Worm (Caenorhabditis elegans) whole organism, L1 larva: ENCODE data around the gene igcm-1.

ENCODE experiments used
- C04F5.9 ChIP-seq: sonication (generic microtip); optimal IDR thresholded peaks from 2 replicates; lab custom pipeline; 2016; ENCODE audit warnings: missing genetic modification characterization, missing compliant biosample characterization
- C34B4.2 ChIP-seq: sonication (generic microtip); optimal IDR thresholded peaks from 2 replicates; lab custom pipeline; 2017; ENCODE audit warnings: mild to moderate bottlenecking, missing genetic modification characterization, missing compliant biosample characterization
- Y116A8C.19 ChIP-seq: sonication (generic microtip); optimal IDR thresholded peaks from 2 replicates; lab custom pipeline; 2016; ENCODE audit warnings: missing compliant biosample characterization, missing genetic modification characterization, borderline replicate concordance
- aly-2 ChIP-seq: fragments of 150-350 bp; optimal IDR thresholded peaks from 2 replicates; lab custom pipeline; 2014; ENCODE audit warnings: missing biosample characterization, missing genetic modification characterization
- ceh-63 ChIP-seq: fragments of 200-800 bp; sonication (Bioruptor generic); optimal IDR thresholded peaks from 2 replicates; lab custom pipeline; 2018; ENCODE audit warnings: mild to moderate bottlenecking, missing genetic modification characterization, missing compliant biosample characterization
- ceh-88 ChIP-seq: fragments of 200-800 bp; sonication (Bioruptor generic); IDR thresholded peaks from 2 replicates; pipeline ENCODE4 v1.3.6; 2022; ENCODE audit warnings: missing genetic modification characterization, missing compliant biosample characterization
- ceh-90 ChIP-seq: sonication (generic microtip); optimal IDR thresholded peaks from 2 replicates; lab custom pipeline; 2016; ENCODE audit warnings: missing genetic modification characterization, missing compliant biosample characterization
- dsc-1 ChIP-seq: sonication (generic microtip); optimal IDR thresholded peaks from 2 replicates; lab custom pipeline; 2016; ENCODE audit warnings: mild to moderate bottlenecking, missing genetic modification characterization, missing compliant biosample characterization
- efl-1 ChIP-seq, 4 experiments: fragments of 150-350 bp; optimal IDR thresholded peaks in 3 of 4; peaks in 1 of 4; 1 replicate in 1 of 4; 2 replicates in 3 of 4; lab custom pipeline; 2014; ENCODE audit warnings: missing biosample characterization in 2 of 4, missing genetic modification characterization in 2 of 4, missing genetic modification reagents in 2 of 4
- egl-13 ChIP-seq: sonication (generic microtip); optimal IDR thresholded peaks from 2 replicates; lab custom pipeline; 2016; ENCODE audit warnings: missing genotype, missing genetic modification reagents, missing genetic modification characterization, missing compliant biosample characterization
- egl-27 ChIP-seq, 2 experiments: fragments of 150-350 bp in 1 of 2; sonication (generic microtip); optimal IDR thresholded peaks; 3 replicates each; lab custom pipeline; 2017 to 2018; ENCODE audit warnings: missing biosample characterization in 2 of 2, missing genetic modification characterization in 2 of 2, missing genetic modification reagents in 2 of 2
- elt-2 ChIP-seq: sonication (generic microtip); optimal IDR thresholded peaks from 2 replicates; lab custom pipeline; 2016; ENCODE audit warnings: missing genetic modification characterization, mild to moderate bottlenecking, inconsistent platforms, missing compliant biosample characterization, missing genetic modification reagents
- elt-3 ChIP-seq, 6 experiments: fragments of 150-350 bp in 1 of 6; sonication (generic microtip); optimal IDR thresholded peaks; 2 replicates each; lab custom pipeline; 2017 to 2018; ENCODE audit warnings: missing biosample characterization in 6 of 6, missing genetic modification characterization in 6 of 6, inconsistent platforms in 1 of 6
- fkh-10 ChIP-seq: sonication (generic microtip); optimal IDR thresholded peaks from 2 replicates; lab custom pipeline; 2017; ENCODE audit warnings: missing biosample characterization, missing genetic modification reagents, missing genetic modification characterization
- fkh-8 ChIP-seq: sonication (generic microtip); optimal IDR thresholded peaks from 2 replicates; lab custom pipeline; 2016; ENCODE audit warnings: mild to moderate bottlenecking, missing genetic modification characterization, missing compliant biosample characterization
- hlh-17 ChIP-seq: fragments of 200-800 bp; sonication (Bioruptor generic); optimal IDR thresholded peaks from 2 replicates; lab custom pipeline; 2018; ENCODE audit warnings: missing genetic modification characterization, mild to moderate bottlenecking, missing compliant biosample characterization, moderate library complexity, borderline replicate concordance
- hlh-4 ChIP-seq: sonication (generic microtip); optimal IDR thresholded peaks from 2 replicates; lab custom pipeline; 2016; ENCODE audit warnings: mild to moderate bottlenecking, missing genetic modification characterization, missing compliant biosample characterization
- hpl-2 ChIP-seq: fragments of 150-350 bp; optimal IDR thresholded peaks from 2 replicates; lab custom pipeline; 2014; ENCODE audit warnings: missing biosample characterization, missing genetic modification reagents, missing genetic modification characterization
- irx-1 ChIP-seq: sonication (generic microtip); optimal IDR thresholded peaks from 2 replicates; lab custom pipeline; 2016; ENCODE audit warnings: missing genetic modification characterization, missing compliant biosample characterization
- lin-13 ChIP-seq: fragments of 150-350 bp; optimal IDR thresholded peaks from 2 replicates; lab custom pipeline; 2014; ENCODE audit warnings: missing biosample characterization, missing genetic modification reagents, missing genetic modification characterization
- lin-14 ChIP-seq: fragments of 200-800 bp; sonication (Bioruptor generic); optimal IDR thresholded peaks from 2 replicates; lab custom pipeline; 2018; ENCODE audit warnings: mild to moderate bottlenecking, missing genetic modification characterization, moderate library complexity, missing compliant biosample characterization
- lin-35 ChIP-seq, 2 experiments: fragments of 150-350 bp; optimal IDR thresholded peaks; 2 replicates each; lab custom pipeline; 2014; ENCODE audit warnings: missing biosample characterization in 2 of 2, missing genetic modification characterization in 2 of 2, missing genetic modification reagents in 2 of 2
- lin-39 ChIP-seq: fragments of 150-350 bp; optimal IDR thresholded peaks from 2 replicates; lab custom pipeline; 2014; ENCODE audit warnings: missing biosample characterization, missing genetic modification reagents, missing genetic modification characterization
- lir-3 ChIP-seq: sonication (generic microtip); optimal IDR thresholded peaks from 2 replicates; lab custom pipeline; 2016; ENCODE audit warnings: mild to moderate bottlenecking, missing genetic modification characterization, moderate library complexity, missing compliant biosample characterization; ENCODE audit not compliant: poor library complexity
- lsy-2 ChIP-seq, 2 experiments: fragments of 150-350 bp; optimal IDR thresholded peaks; 2 replicates each; lab custom pipeline; 2014; ENCODE audit warnings: missing biosample characterization in 2 of 2, missing genetic modification characterization in 2 of 2
- mdl-1 ChIP-seq, 2 experiments: fragments of 150-350 bp; optimal IDR thresholded peaks; 2 replicates each; lab custom pipeline; 2014 to 2017; ENCODE audit warnings: missing biosample characterization in 2 of 2, missing genetic modification characterization in 2 of 2, inconsistent platforms in 1 of 2
- nhr-12 ChIP-seq: sonication (generic microtip); optimal IDR thresholded peaks from 2 replicates; lab custom pipeline; 2017; ENCODE audit warnings: missing biosample characterization, missing genetic modification characterization
- nhr-20 ChIP-seq: sonication (generic microtip); optimal IDR thresholded peaks from 2 replicates; lab custom pipeline; 2016; ENCODE audit warnings: mild to moderate bottlenecking, missing genetic modification characterization, missing compliant biosample characterization
- nhr-237 ChIP-seq: fragments of 150-350 bp; optimal IDR thresholded peaks from 2 replicates; lab custom pipeline; 2014; ENCODE audit warnings: missing biosample characterization, missing genetic modification characterization
- nhr-47 ChIP-seq: sonication (generic microtip); optimal IDR thresholded peaks from 2 replicates; lab custom pipeline; 2016; ENCODE audit warnings: mild to moderate bottlenecking, missing genetic modification characterization, moderate library complexity, missing compliant biosample characterization
- pag-3 ChIP-seq: sonication (generic microtip); optimal IDR thresholded peaks from 2 replicates; lab custom pipeline; 2017; ENCODE audit warnings: missing genetic modification characterization, mild to moderate bottlenecking, missing compliant biosample characterization, antibody characterized with exemption, borderline replicate concordance; ENCODE audit not compliant: insufficient read depth
- pax-3 ChIP-seq: fragments of 200-800 bp; sonication (Bioruptor generic); optimal IDR thresholded peaks from 2 replicates; lab custom pipeline; 2018; ENCODE audit warnings: mild to moderate bottlenecking, missing genetic modification characterization, moderate library complexity, missing compliant biosample characterization
- pqm-1 ChIP-seq: sonication (generic microtip); optimal IDR thresholded peaks from 3 replicates; lab custom pipeline; 2017; ENCODE audit warnings: missing biosample characterization, missing genetic modification characterization
- sox-4 ChIP-seq: sonication (generic microtip); optimal IDR thresholded peaks from 2 replicates; lab custom pipeline; 2016; ENCODE audit warnings: missing genetic modification characterization, missing compliant biosample characterization
- sup-37 ChIP-seq: fragments of 200-800 bp; sonication (Bioruptor generic); optimal IDR thresholded peaks from 2 replicates; lab custom pipeline; 2018; ENCODE audit warnings: mild to moderate bottlenecking, missing genetic modification characterization, missing compliant biosample characterization
- swsn-7 ChIP-seq: sonication (generic microtip); optimal IDR thresholded peaks from 2 replicates; lab custom pipeline; 2016; ENCODE audit warnings: missing genetic modification characterization, missing compliant biosample characterization
- unc-30 ChIP-seq: sonication (generic microtip); optimal IDR thresholded peaks from 2 replicates; lab custom pipeline; 2017; ENCODE audit warnings: missing biosample characterization, missing genetic modification characterization
- unc-98 ChIP-seq: fragments of 200-800 bp; sonication (Bioruptor generic); IDR thresholded peaks from 2 replicates; pipeline ENCODE4 v1.3.6; 2022; ENCODE audit warnings: missing genetic modification characterization, missing compliant biosample characterization
- xbp-1 ChIP-seq: sonication (generic microtip); optimal IDR thresholded peaks from 2 replicates; lab custom pipeline; 2016; ENCODE audit warnings: missing genetic modification characterization, missing compliant biosample characterization
- zag-1 ChIP-seq: fragments of 150-350 bp; optimal IDR thresholded peaks from 2 replicates; lab custom pipeline; 2014; ENCODE audit warnings: missing biosample characterization, missing genetic modification characterization
- zip-4 ChIP-seq: fragments of 200-800 bp; sonication (Bioruptor generic); optimal IDR thresholded peaks from 2 replicates; lab custom pipeline; 2018; ENCODE audit warnings: mild to moderate bottlenecking, missing genetic modification characterization, moderate library complexity, missing compliant biosample characterization

The igcm-1 gene

DNA sequence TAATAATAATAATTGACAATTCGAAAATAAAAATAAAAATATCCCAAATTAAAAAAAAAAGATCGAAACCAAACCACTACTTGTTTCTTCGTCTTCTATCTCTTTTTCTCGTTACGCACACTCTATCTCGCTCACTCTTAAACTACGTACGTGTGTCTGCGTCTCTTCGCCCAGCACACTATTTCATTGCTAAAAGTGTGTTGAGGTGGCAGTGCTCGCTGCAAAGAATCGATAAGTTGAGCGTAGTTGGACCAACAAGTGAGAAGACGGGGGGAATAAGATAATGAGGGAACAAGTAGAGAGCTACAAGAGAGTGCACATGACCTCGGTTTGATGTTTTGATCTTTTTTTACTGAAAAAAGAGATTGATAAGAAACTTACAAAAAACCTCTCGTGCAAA, 25.4 kb downstream of the igcm-1 start (continued):
- TF ChIP-seq lsy-2 (tag; optimal IDR thresholded peaks at IDR 0.05; lab: Kevin White, UChicago): peak; percentile 41 to 48
- peak; percentile 10 for TF ChIP-seq aly-2 (tag; lab: Kevin White, UChicago)
- TF ChIP-seq dsc-1: peak; percentile 66
- TF ChIP-seq lin-14 (GFP tag; lab: Kevin White, UChicago): peak; percentile 91
- TF ChIP-seq irx-1 (tag; lab: Kevin White, UChicago): peak; percentile 26
- TF ChIP-seq nhr-237 (tag; lab: Kevin White, UChicago): no peak
- peak; percentile 76 for TF ChIP-seq nhr-47 (tag; lab: Kevin White, UChicago)
- TF ChIP-seq zag-1 (tag; lab: Kevin White, UChicago): no peak
- TF ChIP-seq hpl-2 (GFP tag; lab: Kevin White, UChicago): no peak
- no peak for TF ChIP-seq nhr-12
- peak; percentile 40 for TF ChIP-seq fkh-8
- TF ChIP-seq unc-98 (GFP tag; lab: Robert Waterston, UW): no peak
- TF ChIP-seq hlh-4 (tag; lab: Kevin White, UChicago): no peak
- TF ChIP-seq unc-30: no peak
- no peak for TF ChIP-seq mdl-1 (tag; optimal IDR thresholded peaks at IDR 0.05; lab: Kevin White, UChicago)
- TF ChIP-seq swsn-7 (tag; lab: Kevin White, UChicago): peak; percentile 73
- TF ChIP-seq ceh-88 (GFP tag; lab: Robert Waterston, UW): no peak
- TF ChIP-seq nhr-20 (tag; lab: Kevin White, UChicago): peak; percentile 55
- TF ChIP-seq egl-13 (tag; lab: Kevin White, UChicago): peak; percentile 70
- TF ChIP-seq C04F5.9 (tag; lab: Kevin White, UChicago): no peak
- TF ChIP-seq sup-37 (GFP tag; lab: Kevin White, UChicago): no peak
- TF ChIP-seq pag-3 (tag; lab: Kevin White, UChicago): no peak
- TF ChIP-seq lir-3: no peak

DNA sequence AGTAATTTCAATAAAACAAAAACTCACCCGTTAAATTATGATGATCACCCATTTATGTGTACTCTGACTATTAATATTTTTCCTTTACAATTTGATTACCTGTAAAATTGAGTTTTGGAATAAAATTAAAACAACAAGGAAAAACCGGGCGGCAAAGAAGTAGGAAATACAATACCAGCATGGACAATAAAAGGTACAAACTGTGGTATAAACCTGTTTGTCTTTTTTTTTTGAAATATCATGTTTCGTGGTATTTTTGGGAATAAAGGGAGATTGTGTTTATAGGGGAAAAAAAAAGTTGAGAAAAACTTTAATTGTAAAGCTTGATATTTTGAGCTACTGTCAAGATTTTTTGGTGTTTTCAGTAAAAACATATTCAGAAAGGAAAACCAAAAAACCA, 25.9 kb downstream of the igcm-1 start, which contains the start of gene daf-3:
TSS of gene daf-3 (minus strand) at position 101 of the 400 bp plus-strand sequence.
- no peak for TF ChIP-seq ceh-63 (GFP tag; lab: Kevin White, UChicago)
- TF ChIP-seq unc-30: no peak
- TF ChIP-seq lin-39 (tag; lab: Kevin White, UChicago): no peak
- TF ChIP-seq Y116A8C.19 (tag; lab: Kevin White, UChicago): no peak
- TF ChIP-seq aly-2 (tag; lab: Kevin White, UChicago): no peak
- TF ChIP-seq elt-3 (tag; optimal IDR thresholded peaks at IDR 0.05; lab: Kevin White, UChicago): no peak
- TF ChIP-seq C34B4.2 (tag; lab: Kevin White, UChicago): no peak

DNA sequence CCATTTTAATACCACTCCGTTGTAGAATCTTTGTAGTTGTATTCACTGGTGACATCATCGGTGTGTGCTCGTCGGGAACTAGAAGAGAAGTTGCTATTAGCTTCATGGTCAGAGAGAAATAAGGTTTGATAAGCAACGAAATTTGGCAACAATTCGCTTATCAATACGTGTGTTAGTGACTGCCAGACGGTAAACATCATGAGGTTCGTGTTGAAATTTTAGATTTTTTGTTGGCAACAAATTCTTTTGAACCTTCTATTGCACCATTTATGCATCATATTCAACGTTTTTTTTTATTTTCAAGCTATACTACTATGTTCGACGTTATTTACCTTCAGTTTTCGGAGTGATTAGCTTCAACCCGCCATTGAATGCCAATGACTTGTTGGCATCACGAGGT, 27.6 kb downstream of the igcm-1 start:
- TF ChIP-seq elt-2 (tag; lab: Kevin White, UChicago) (peak; percentile 15), fkh-10 (no peak), lin-35 (GFP tag; optimal IDR thresholded peaks at IDR 0.05; lab: Kevin White, UChicago) (peak in 1 of 2 experiments; percentile 30)
- TF ChIP-seq, all 84 proteins: peak for 2

DNA sequence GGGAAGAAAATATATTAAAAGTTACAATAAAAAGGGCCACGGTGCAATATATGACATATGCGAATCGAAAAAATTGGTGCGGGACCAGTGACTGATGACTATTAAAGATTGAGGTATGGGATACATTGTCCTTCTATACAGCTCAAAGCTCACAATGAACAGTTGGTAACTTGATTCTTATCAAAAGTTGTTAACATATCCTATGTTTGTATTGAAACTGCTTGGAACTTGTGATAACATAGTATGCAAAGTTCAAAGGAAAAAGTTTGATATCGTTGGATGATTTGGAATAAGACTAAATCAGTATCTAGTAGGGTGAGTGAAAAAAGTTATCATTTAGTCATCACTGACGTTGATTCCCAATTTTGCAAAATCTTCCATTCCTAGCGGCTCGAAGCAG, 33.3 kb downstream of the igcm-1 start:
- TF ChIP-seq hlh-17 (no peak), xbp-1 (tag; lab: Kevin White, UChicago) (no peak), pax-3 (no peak), elt-2 (tag; lab: Kevin White, UChicago) (no peak), efl-1 (optimal IDR thresholded peaks at IDR 0.05; lab: Kevin White, UChicago) (no peak), efl-1 (GFP tag; optimal IDR thresholded peaks at IDR 0.05 in 1 of 2; lab: Kevin White, UChicago) (no peak), lin-39 (tag; lab: Kevin White, UChicago) (no peak), ceh-90 (no peak), sox-4 (tag; lab: Kevin White, UChicago) (no peak), egl-27 (tag; optimal IDR thresholded peaks at IDR 0.05; lab: Kevin White, UChicago) (no peak), fkh-8 (no peak), hlh-4 (tag; lab: Kevin White, UChicago) (no peak), ceh-88 (GFP tag; lab: Robert Waterston, UW) (no peak), lin-13 (GFP tag; lab: Kevin White, UChicago) (no peak), zip-4 (GFP tag; lab: Kevin White, UChicago) (no peak), lin-35 (GFP tag; optimal IDR thresholded peaks at IDR 0.05; lab: Kevin White, UChicago) (no peak), pqm-1 (tag; lab: Kevin White, UChicago) (no peak)
